Fruit fly (Drosophila melanogaster): ENCODE measurements around the gene MSAmiP.

The MSAmiP gene

DNA sequence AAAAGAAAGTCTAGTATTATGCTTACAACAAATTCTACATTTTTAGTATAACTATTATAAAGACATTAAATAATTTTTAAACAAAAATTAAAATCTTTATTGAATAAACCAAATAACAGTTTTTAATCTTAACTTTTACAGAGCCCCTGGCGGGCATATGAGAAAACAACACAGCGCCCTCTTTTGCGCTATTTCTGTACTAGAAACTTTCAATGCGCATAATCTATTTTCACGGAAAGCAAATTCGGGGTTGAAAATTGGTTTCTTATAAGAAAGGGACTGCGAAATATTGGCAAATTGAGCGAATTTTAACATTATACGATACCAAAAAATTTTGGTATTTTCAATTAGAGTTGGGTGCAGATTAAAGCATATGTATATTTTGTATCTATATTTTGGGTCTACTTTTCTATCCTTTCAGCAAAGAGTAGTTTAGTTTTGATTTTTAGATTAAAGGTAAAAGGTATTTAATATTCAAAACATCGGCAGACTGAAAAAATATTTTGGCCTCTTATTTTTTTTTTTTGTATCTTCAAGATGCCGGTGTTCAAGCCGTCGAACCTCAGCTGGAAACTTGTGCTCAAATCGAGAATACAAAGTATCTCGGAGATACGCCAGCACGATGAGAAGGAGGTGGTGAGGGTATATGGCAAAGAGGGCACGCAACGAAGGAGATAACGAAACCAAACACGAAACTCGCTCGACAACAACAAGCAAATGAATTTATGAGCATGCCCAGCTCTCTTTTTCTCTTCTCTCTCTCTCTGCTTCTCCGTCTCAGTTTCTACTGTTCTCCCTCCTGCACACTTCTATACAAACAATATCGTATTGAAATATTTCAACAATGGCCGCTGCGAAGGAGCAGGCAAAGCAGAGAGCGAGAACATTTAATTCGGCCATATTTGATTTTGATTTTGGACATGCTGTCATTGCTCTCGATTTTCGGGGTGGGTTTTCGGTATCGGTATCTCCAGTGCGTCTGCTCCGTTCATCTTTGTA lies 38.8 kb downstream of the MSAmiP start:
- no peak for TF ChIP-seq noc (tag; optimal IDR thresholded peaks at IDR 0.05)

dm6 chr3R:16855850-16856249 lies 40.2 kb downstream of the MSAmiP start:
- TF ChIP-seq noc (tag; optimal IDR thresholded peaks at IDR 0.05) = no peak

dm6 chr3R:16854505-16854904 lies 41.6 kb downstream of the MSAmiP start:
- TF ChIP-seq noc (tag; optimal IDR thresholded peaks at IDR 0.05) = no peak

DNA sequence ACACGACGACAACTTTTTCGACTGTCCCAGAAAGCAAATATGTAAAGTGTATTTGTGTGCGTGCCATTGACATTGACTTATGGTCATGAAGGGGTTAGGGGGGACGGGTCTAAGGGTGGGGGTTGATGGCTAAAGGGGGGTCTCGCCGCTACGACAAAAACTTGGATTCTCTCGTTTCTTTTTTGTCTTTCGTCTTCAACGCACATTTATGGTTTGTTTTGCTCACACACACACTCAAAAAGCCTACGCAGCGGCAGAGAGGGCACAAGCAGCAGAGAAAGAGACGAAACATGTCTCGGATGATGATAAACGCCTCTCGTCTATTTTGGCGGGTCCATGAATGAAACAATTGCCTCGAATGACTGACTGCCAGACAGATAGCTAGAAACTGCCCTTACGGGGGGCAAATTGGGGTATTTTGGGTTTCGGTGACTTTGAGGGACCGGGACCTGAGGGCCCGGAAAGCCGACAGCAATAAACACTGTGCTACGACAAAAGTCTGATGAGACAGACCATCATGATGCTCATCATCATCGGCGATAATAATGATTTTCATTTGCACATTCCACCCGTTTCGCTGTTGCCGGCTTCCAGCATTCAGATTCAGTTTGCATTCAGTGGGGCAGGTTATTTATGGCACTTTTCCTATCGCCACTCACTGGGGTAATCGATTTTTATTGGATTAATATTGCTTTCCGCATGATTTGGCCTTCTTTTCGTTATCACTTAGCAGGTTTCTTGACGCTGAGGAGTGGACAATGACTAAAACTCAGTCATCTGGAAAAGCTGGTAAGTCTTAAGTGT lies 45.2 kb downstream of the MSAmiP start:
- no peak for TF ChIP-seq noc (tag; optimal IDR thresholded peaks at IDR 0.05)

dm6 chr3R:16849839-16850238 lies 46.3 kb downstream of the MSAmiP start:
- TF ChIP-seq noc (tag; optimal IDR thresholded peaks at IDR 0.05) = no peak

DNA sequence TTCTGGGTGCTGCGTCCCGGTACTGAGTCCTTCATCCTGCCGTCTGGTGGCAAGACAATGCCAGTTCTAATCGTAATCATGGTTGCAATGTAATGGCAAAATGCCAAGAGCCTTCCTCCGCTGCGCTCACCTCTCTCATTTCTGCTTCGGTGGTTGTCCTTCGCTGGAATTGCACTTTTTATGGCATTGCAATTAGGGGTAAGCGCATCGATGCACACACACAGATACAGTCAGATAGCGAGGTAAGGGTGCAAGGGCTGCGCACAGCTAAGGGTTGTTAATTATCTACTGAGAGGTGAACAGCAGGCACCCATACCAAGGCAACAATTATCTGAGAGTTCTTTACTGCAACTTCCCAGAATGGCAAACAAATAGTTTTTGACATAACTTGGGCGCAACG lies 47.4 kb downstream of the MSAmiP start:
- no peak for TF ChIP-seq noc (tag; optimal IDR thresholded peaks at IDR 0.05)

- TF ChIP-seq noc (tag; optimal IDR thresholded peaks at IDR 0.05) = no peak
Measured at dm6 chr3R:16847245-16847644, 48.8 kb downstream of the MSAmiP start.

DNA sequence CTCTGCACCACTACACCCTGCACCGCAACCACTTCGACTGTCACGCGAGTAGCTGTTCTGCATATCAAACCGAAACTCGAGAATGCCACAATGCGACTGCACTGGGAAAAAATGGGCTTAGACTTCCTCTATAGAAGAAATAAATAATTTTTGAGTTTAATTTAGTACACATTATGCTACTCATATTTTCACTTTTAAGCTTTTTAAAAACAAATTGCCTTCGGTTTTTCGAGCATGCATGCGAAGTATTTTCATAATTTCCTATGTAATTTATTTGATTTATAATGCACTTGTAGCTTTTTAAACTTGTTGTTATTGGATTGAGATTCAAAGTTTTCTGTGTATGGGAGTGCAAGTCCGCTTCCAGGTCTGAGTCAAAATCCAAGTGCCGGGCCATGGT lies 52.6 kb downstream of the MSAmiP start:
- no peak for TF ChIP-seq noc (tag; optimal IDR thresholded peaks at IDR 0.05)

- TF ChIP-seq noc (tag; optimal IDR thresholded peaks at IDR 0.05) = no peak
Measured at dm6 chr3R:16842533-16842932, 53.6 kb downstream of the MSAmiP start.

- no peak for TF ChIP-seq noc (tag; optimal IDR thresholded peaks at IDR 0.05)
Measured at dm6 chr3R:16840762-16841161, 55.3 kb downstream of the MSAmiP start.

dm6 chr3R:16839559-16840102 lies 56.5 kb downstream of the MSAmiP start:
- no peak for TF ChIP-seq noc (tag; optimal IDR thresholded peaks at IDR 0.05)

dm6 chr3R:16837583-16838198 lies 58.4 kb downstream of the MSAmiP start:
- TF ChIP-seq noc (tag; optimal IDR thresholded peaks at IDR 0.05) = no peak

DNA sequence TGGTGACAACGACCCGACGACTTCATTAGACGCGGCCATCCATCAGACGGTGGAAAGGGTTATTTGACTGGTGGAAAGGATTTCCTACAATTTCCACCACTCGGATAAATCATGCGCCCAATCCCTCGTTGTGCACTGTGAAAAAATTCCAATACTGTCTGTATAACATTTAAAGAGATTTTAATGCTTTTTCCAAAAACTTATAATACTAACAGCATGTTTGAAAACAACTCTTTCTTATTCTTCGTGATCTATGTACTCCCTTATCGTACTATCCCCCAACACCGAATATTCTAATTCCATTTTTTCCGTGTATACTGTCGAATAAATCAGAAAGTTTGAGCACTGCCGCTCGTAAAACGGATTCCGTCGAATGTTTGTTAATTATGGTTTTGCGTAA lies 60.1 kb downstream of the MSAmiP start:
- no peak for TF ChIP-seq noc (tag; optimal IDR thresholded peaks at IDR 0.05)

dm6 chr3R:16834294-16835003 lies 61.6 kb downstream of the MSAmiP start:
- no peak for TF ChIP-seq noc (tag; optimal IDR thresholded peaks at IDR 0.05)

DNA sequence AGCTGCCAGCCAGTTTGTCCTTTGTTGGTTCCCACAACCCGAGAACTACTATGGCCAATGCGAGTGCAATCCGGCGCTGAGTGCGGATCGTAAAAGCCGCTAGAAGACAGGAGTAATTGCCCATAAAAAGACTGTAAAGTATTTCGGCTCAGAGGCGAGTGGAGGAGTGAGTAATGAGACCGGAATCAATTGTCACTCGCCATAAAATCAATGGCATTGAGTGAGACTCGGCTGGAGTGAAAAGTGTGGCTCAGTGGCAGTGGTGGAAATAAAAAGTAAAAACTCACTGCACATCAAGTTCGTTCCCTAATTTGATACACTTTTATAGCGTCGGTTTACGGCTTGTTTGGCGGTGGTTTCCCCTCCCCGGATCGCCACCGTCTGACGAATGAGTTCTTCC lies 63.1 kb downstream of the MSAmiP start:
- no peak for TF ChIP-seq noc (tag; optimal IDR thresholded peaks at IDR 0.05)

Data from whole organism, larva.